Fruit fly (Drosophila melanogaster) whole organism, embryonic: ENCODE measurements around the gene Fit2.
A peak's percentile ranks its signal among the peaks of the same experiment; 100 is the strongest.

Experiments
- Asciz ChIP-seq: fragments of 200-800 bp; sonication (Bioruptor generic); optimal IDR thresholded peaks from 2 replicates; lab custom pipeline; 2017; ENCODE audit warnings: missing biosample characterization, mild to moderate bottlenecking, missing genetic modification characterization, missing genetic modification reagents
- Atf-2 ChIP-seq: fragments of 200-800 bp; sonication (Bioruptor generic); optimal IDR thresholded peaks from 2 replicates; lab custom pipeline; 2016; ENCODE audit warnings: missing biosample characterization, missing genetic modification characterization
- Atf6 ChIP-seq: fragments of 200-800 bp; sonication (Bioruptor generic); IDR thresholded peaks from 2 replicates; pipeline ENCODE4 v1.3.6; 2022; ENCODE audit warnings: missing biosample characterization, missing genetic modification characterization
- BEAF-32 ChIP-seq: fragments of 200-800 bp; sonication (Bioruptor generic); optimal IDR thresholded peaks from 3 replicates; lab custom pipeline; 2017; ENCODE audit warnings: missing biosample characterization, missing genetic modification characterization, mild to moderate bottlenecking, moderate library complexity, missing genetic modification reagents
- Bgb ChIP-seq: fragments of 200-800 bp; sonication (Bioruptor generic); IDR thresholded peaks from 2 replicates; pipeline ENCODE4 v1.3.6; 2022; ENCODE audit warnings: missing biosample characterization, missing genetic modification characterization; ENCODE audit not compliant: partially characterized antibody
- Bteb2 ChIP-seq: fragments of 200-800 bp; sonication (Bioruptor generic); optimal IDR thresholded peaks from 2 replicates; lab custom pipeline; 2016; ENCODE audit warnings: missing biosample characterization, missing genetic modification characterization
- CG11398 ChIP-seq: fragments of 200-800 bp; sonication (Bioruptor generic); optimal IDR thresholded peaks from 2 replicates; lab custom pipeline; 2016; ENCODE audit warnings: missing biosample characterization, missing genetic modification characterization
- CG12071 ChIP-seq: fragments of 200-800 bp; sonication (Bioruptor generic); optimal IDR thresholded peaks from 3 replicates; lab custom pipeline; 2018; ENCODE audit warnings: missing biosample characterization, mild to moderate bottlenecking, missing genetic modification characterization
- CG16815 ChIP-seq: fragments of 200-800 bp; sonication (Bioruptor generic); optimal IDR thresholded peaks from 3 replicates; lab custom pipeline; 2017; ENCODE audit warnings: missing biosample characterization, mild to moderate bottlenecking, missing genetic modification characterization
- CG2202 ChIP-seq: fragments of 200-800 bp; sonication (Bioruptor generic); optimal IDR thresholded peaks from 2 replicates; lab custom pipeline; 2018; ENCODE audit warnings: missing biosample characterization, mild to moderate bottlenecking, missing genetic modification characterization
- CG34376 ChIP-seq: fragments of 200-800 bp; sonication (Bioruptor generic); optimal IDR thresholded peaks from 2 replicates; lab custom pipeline; 2018; ENCODE audit warnings: missing biosample characterization, mild to moderate bottlenecking, missing genetic modification characterization
- CG6175 ChIP-seq: fragments of 200-800 bp; sonication (Bioruptor generic); IDR thresholded peaks from 3 replicates; pipeline ENCODE4 v1.3.6; 2022; ENCODE audit warnings: missing biosample characterization, missing genetic modification characterization
- CG6654 ChIP-seq: fragments of 200-800 bp; sonication (Bioruptor generic); optimal IDR thresholded peaks from 2 replicates; lab custom pipeline; 2017; ENCODE audit warnings: missing biosample characterization, mild to moderate bottlenecking, missing genetic modification characterization
- Chrac-16 ChIP-seq: fragments of 200-800 bp; sonication (Bioruptor generic); optimal IDR thresholded peaks from 3 replicates; lab custom pipeline; 2016; ENCODE audit warnings: missing biosample characterization, missing genetic modification characterization
- D19B ChIP-seq: fragments of 200-800 bp; sonication (Bioruptor generic); optimal IDR thresholded peaks from 2 replicates; lab custom pipeline; 2017; ENCODE audit warnings: missing biosample characterization, mild to moderate bottlenecking, missing genetic modification characterization
- Dbx ChIP-seq: fragments of 200-800 bp; sonication (Bioruptor generic); IDR thresholded peaks from 3 replicates; pipeline ENCODE4 v1.3.6; 2022; ENCODE audit warnings: missing biosample characterization, missing genetic modification characterization
- Deaf1 ChIP-seq: fragments of 200-800 bp; optimal IDR thresholded peaks from 3 replicates; lab custom pipeline; 2019; ENCODE audit warnings: missing biosample characterization, mild to moderate bottlenecking, missing genetic modification characterization, moderate library complexity
- Dll ChIP-seq: fragments of 200-800 bp; sonication (Bioruptor generic); IDR thresholded peaks from 4 replicates; pipeline ENCODE4 v1.3.6; 2022; ENCODE audit warnings: missing biosample characterization, missing genetic modification characterization; ENCODE audit not compliant: partially characterized antibody
- Dp ChIP-seq: fragments of 200-800 bp; sonication (Bioruptor generic); optimal IDR thresholded peaks from 2 replicates; lab custom pipeline; 2018; ENCODE audit warnings: missing biosample characterization, mild to moderate bottlenecking, missing genetic modification characterization, moderate library complexity
- Dref ChIP-seq: fragments of 200-800 bp; sonication (Bioruptor generic); IDR thresholded peaks from 2 replicates; pipeline ENCODE4 v1.3.6; 2022; ENCODE audit warnings: missing biosample characterization, missing genetic modification characterization
- Ets65A ChIP-seq: fragments of 200-800 bp; sonication (Bioruptor generic); peaks from one replicate; lab custom pipeline; 2016; ENCODE audit warnings: missing biosample characterization, missing genetic modification characterization
- Gsc ChIP-seq: fragments of 200-800 bp; sonication (Bioruptor generic); IDR thresholded peaks from 2 replicates; pipeline ENCODE4 v1.3.6; 2022; ENCODE audit warnings: missing biosample characterization, missing genetic modification characterization
- Med ChIP-seq: fragments of 200-800 bp; sonication (Bioruptor generic); peaks from one replicate; lab custom pipeline; 2016; ENCODE audit warnings: missing biosample characterization, missing genetic modification characterization, mild to moderate bottlenecking, inconsistent platforms, moderate library complexity
- NC2α ChIP-seq: fragments of 200-800 bp; sonication (Bioruptor generic); optimal IDR thresholded peaks from 2 replicates; lab custom pipeline; 2016; ENCODE audit warnings: missing biosample characterization, missing genetic modification characterization
- Opbp ChIP-seq: fragments of 200-800 bp; sonication (Bioruptor generic); IDR thresholded peaks from 3 replicates; pipeline ENCODE4 v1.3.6; 2022; ENCODE audit warnings: missing biosample characterization, missing genetic modification characterization; ENCODE audit not compliant: partially characterized antibody
- TFAM ChIP-seq: fragments of 200-800 bp; sonication (Bioruptor generic); optimal IDR thresholded peaks from 2 replicates; lab custom pipeline; 2017; ENCODE audit warnings: missing biosample characterization, missing genetic modification characterization, inconsistent platforms
- YL-1 ChIP-seq: fragments of 200-800 bp; sonication (Bioruptor generic); optimal IDR thresholded peaks from 3 replicates; lab custom pipeline; 2017; ENCODE audit warnings: missing biosample characterization, mild to moderate bottlenecking, missing genetic modification characterization
- az2 ChIP-seq: fragments of 200-800 bp; sonication (Bioruptor generic); optimal IDR thresholded peaks from 3 replicates; lab custom pipeline; 2016; ENCODE audit warnings: missing biosample characterization, missing genetic modification characterization
- bbx ChIP-seq: fragments of 200-800 bp; sonication (Bioruptor generic); IDR thresholded peaks from 2 replicates; pipeline ENCODE4 v1.3.6; 2022; ENCODE audit warnings: missing biosample characterization, missing genetic modification characterization; ENCODE audit not compliant: partially characterized antibody
- br ChIP-seq: fragments of >200 bp; optimal IDR thresholded peaks from 2 replicates; lab custom pipeline; 2017
- cato ChIP-seq: fragments of 200-800 bp; sonication (Bioruptor generic); optimal IDR thresholded peaks from 2 replicates; lab custom pipeline; 2016; ENCODE audit warnings: missing biosample characterization, missing genetic modification characterization, borderline replicate concordance
- caup ChIP-seq: fragments of 200-800 bp; sonication (Bioruptor generic); optimal IDR thresholded peaks from 3 replicates; lab custom pipeline; 2017; ENCODE audit warnings: missing biosample characterization, mild to moderate bottlenecking, missing genetic modification characterization, moderate library complexity; ENCODE audit not compliant: severe bottlenecking
- chn ChIP-seq: fragments of 200-800 bp; sonication (Bioruptor generic); optimal IDR thresholded peaks from 2 replicates; lab custom pipeline; 2016; ENCODE audit warnings: missing biosample characterization, missing genetic modification characterization
- dimm ChIP-seq: fragments of 200-800 bp; sonication (Bioruptor generic); IDR thresholded peaks from 2 replicates; pipeline ENCODE4 v1.3.6; 2022; ENCODE audit warnings: missing biosample characterization, missing genetic modification characterization
- disco-r ChIP-seq: fragments of 200-800 bp; sonication (Bioruptor generic); optimal IDR thresholded peaks from 2 replicates; lab custom pipeline; 2016; ENCODE audit warnings: missing biosample characterization, missing genetic modification characterization
- dmrt11E ChIP-seq: fragments of 200-800 bp; sonication (Bioruptor generic); optimal IDR thresholded peaks from 3 replicates; lab custom pipeline; 2018; ENCODE audit warnings: missing biosample characterization, mild to moderate bottlenecking, missing genetic modification characterization, moderate library complexity
- ewg ChIP-seq: fragments of 200-800 bp; sonication (Bioruptor generic); optimal IDR thresholded peaks from 3 replicates; lab custom pipeline; 2017; ENCODE audit warnings: mild to moderate bottlenecking, missing biosample characterization, missing genetic modification reagents, missing genetic modification characterization
- fd96Cb ChIP-seq: fragments of 200-800 bp; sonication (Bioruptor generic); optimal IDR thresholded peaks from 2 replicates; lab custom pipeline; 2018; ENCODE audit warnings: missing biosample characterization, mild to moderate bottlenecking, missing genetic modification characterization, moderate library complexity
- ftz-f1 ChIP-seq: fragments of 200-800 bp; sonication (Bioruptor generic); optimal IDR thresholded peaks from 2 replicates; lab custom pipeline; 2016; ENCODE audit warnings: missing biosample characterization, missing genetic modification characterization
- gfzf ChIP-seq: fragments of 200-800 bp; sonication (Bioruptor generic); optimal IDR thresholded peaks from 2 replicates; lab custom pipeline; 2016; ENCODE audit warnings: missing biosample characterization, mild to moderate bottlenecking, missing genetic modification characterization, moderate library complexity
- grau ChIP-seq: fragments of 200-800 bp; optimal IDR thresholded peaks from 3 replicates; lab custom pipeline; 2019; ENCODE audit warnings: missing biosample characterization, mild to moderate bottlenecking, missing genetic modification characterization, moderate library complexity
- hb ChIP-seq: fragments of 200-800 bp; sonication (Bioruptor generic); IDR thresholded peaks from 3 replicates; pipeline ENCODE4 v1.3.6; 2022; ENCODE audit warnings: missing biosample characterization, missing genetic modification characterization; ENCODE audit not compliant: partially characterized antibody
- klu ChIP-seq: fragments of 200-800 bp; sonication (Bioruptor generic); IDR thresholded peaks from 2 replicates; pipeline ENCODE4 v1.3.6; 2022; ENCODE audit warnings: missing biosample characterization, missing genetic modification characterization
- mam ChIP-seq: fragments of 200-800 bp; sonication (Bioruptor generic); optimal IDR thresholded peaks from 3 replicates; lab custom pipeline; 2016; ENCODE audit warnings: missing biosample characterization, missing genetic modification characterization
- mld ChIP-seq: fragments of 200-800 bp; sonication (Bioruptor generic); IDR thresholded peaks from 3 replicates; pipeline ENCODE4 v1.3.6; 2022; ENCODE audit warnings: missing biosample characterization, missing genetic modification characterization; ENCODE audit not compliant: partially characterized antibody
- nerfin-2 ChIP-seq: fragments of 200-800 bp; sonication (Bioruptor generic); IDR thresholded peaks from 2 replicates; pipeline ENCODE4 v1.3.6; 2022; ENCODE audit warnings: missing biosample characterization, missing genetic modification characterization; ENCODE audit not compliant: partially characterized antibody
- pros ChIP-seq: fragments of 200-800 bp; sonication (Bioruptor generic); optimal IDR thresholded peaks from 3 replicates; lab custom pipeline; 2019; ENCODE audit warnings: missing biosample characterization, mild to moderate bottlenecking, missing genetic modification characterization, moderate library complexity
- repo ChIP-seq: fragments of 200-800 bp; sonication (Bioruptor generic); optimal IDR thresholded peaks from 2 replicates; lab custom pipeline; 2016; ENCODE audit warnings: missing biosample characterization, missing genetic modification characterization
- slou ChIP-seq: fragments of 200-800 bp; sonication (Bioruptor generic); optimal IDR thresholded peaks from 3 replicates; lab custom pipeline; 2016; ENCODE audit warnings: missing biosample characterization, missing genetic modification characterization
- vnd ChIP-seq: fragments of 200-800 bp; sonication (Bioruptor generic); IDR thresholded peaks from 3 replicates; pipeline ENCODE4 v1.3.6; 2022; ENCODE audit warnings: missing biosample characterization, missing genetic modification characterization; ENCODE audit not compliant: partially characterized antibody
- wor ChIP-seq: fragments of 200-800 bp; sonication (Bioruptor generic); IDR thresholded peaks from 2 replicates; pipeline ENCODE4 v1.3.6; 2022; ENCODE audit warnings: missing biosample characterization, missing genetic modification characterization

Gene Fit2

DNA sequence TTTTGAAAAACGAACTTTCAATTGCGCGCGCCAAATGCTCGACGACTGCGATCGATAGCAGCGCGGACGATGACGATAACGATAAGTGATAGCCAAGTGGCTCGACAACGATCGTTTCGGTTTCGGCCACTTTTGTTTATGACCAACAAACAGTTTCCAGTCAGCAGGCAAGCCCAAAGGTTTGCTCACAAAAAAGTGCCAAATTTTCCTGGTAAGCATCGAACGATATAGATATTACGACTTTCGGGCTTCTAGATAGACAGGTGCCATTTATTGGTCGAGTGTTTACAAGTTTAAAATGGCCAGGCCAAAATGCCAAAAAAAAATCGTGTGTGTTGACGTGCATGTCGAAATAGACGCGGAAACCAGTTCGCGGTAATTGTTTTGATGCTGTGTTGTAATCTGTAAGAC lies 31.3 kb downstream of the Fit2 start, which contains the start of gene CG7724 (continued):
- TF ChIP-seq Bteb2 (no peak), br (lab: Kevin White, UChicago) (no peak), Bgb (GFP tag; lab: Robert Waterston, UW) (peak; percentile 88), disco-r (GFP tag; lab: Kevin White, UChicago) (no peak), grau (tag; lab: Kevin White, UChicago) (peak; percentile 4), YL-1 (GFP tag; lab: Kevin White, UChicago) (no peak), CG6175 (no peak), Med (GFP tag; lab: Kevin White, UChicago) (peak; percentile 75), CG16815 (no peak), NC2α (GFP tag; lab: Kevin White, UChicago) (no peak), dmrt11E (tag; lab: Kevin White, UChicago) (no peak), cato (GFP tag; lab: Kevin White, UChicago) (no peak), pros (no peak), vnd (GFP tag; lab: Robert Waterston, UW) (peak; percentile 80; the same call in 2 of the 3 replicates), gfzf (GFP tag; lab: Kevin White, UChicago) (peak; percentile 6), Dll (peak; percentile 83), ftz-f1 (GFP tag; lab: Kevin White, UChicago) (no peak), mld (GFP tag; lab: Robert Waterston, UW) (peak; percentile 85), bbx (GFP tag; lab: Robert Waterston, UW) (peak; percentile 88), nerfin-2 (GFP tag; lab: Robert Waterston, UW) (peak; percentile 92), CG6654 (GFP tag; lab: Kevin White, UChicago) (no peak), CG34376 (no peak), slou (GFP tag; lab: Kevin White, UChicago) (no peak), repo (GFP tag; lab: Kevin White, UChicago) (peak; percentile 10), ewg (GFP tag; lab: Kevin White, UChicago) (no peak), wor (GFP tag; lab: Robert Waterston, UW) (no peak), hb (peak; percentile 81), BEAF-32 (peak; percentile 46), caup (GFP tag; lab: Kevin White, UChicago) (no peak), az2 (GFP tag; lab: Kevin White, UChicago) (no peak), dimm (GFP tag; lab: Robert Waterston, UW) (no peak), Dp (GFP tag; lab: Kevin White, UChicago) (peak; percentile 87), Ets65A (peak; percentile 79), fd96Cb (no peak), Dref (GFP tag; lab: Robert Waterston, UW) (peak; percentile 85), Atf6 (peak; percentile 38; the same call in 1 of the 2 replicates), Atf-2 (GFP tag; lab: Kevin White, UChicago) (no peak), Deaf1 (peak; percentile 61), TFAM (GFP tag; lab: Kevin White, UChicago) (no peak), chn (GFP tag; lab: Kevin White, UChicago) (no peak), CG12071 (GFP tag; lab: Kevin White, UChicago) (peak; percentile 2), D19B (GFP tag; lab: Kevin White, UChicago) (no peak), CG11398 (no peak), Asciz (GFP tag; lab: Kevin White, UChicago) (no peak), Opbp (peak; percentile 84), Dbx (GFP tag; lab: Robert Waterston, UW) (no peak), Chrac-16 (no peak), CG2202 (tag; lab: Kevin White, UChicago) (no peak), Gsc (GFP tag; lab: Robert Waterston, UW) (no peak), mam (GFP tag; lab: Kevin White, UChicago) (no peak), klu (GFP tag; lab: Robert Waterston, UW) (no peak)
